Worm (Caenorhabditis elegans) whole organism, young adult: ENCODE measurements around the gene F38B6.2.
A peak's percentile ranks its signal among the peaks of the same experiment; 100 is the strongest.

Source experiments
- B0019.2 ChIP-seq: fragments of 200-800 bp; sonication (Bioruptor generic); conservative IDR thresholded peaks from 2 replicates; pipeline ENCODE4 v1.3.6; 2022; ENCODE audit warnings: missing genetic modification reagents, missing genetic modification characterization, missing compliant biosample characterization
- B0261.1 ChIP-seq: sonication (generic microtip); optimal IDR thresholded peaks from 2 replicates; lab custom pipeline; 2016; ENCODE audit warnings: mild to moderate bottlenecking, missing genetic modification characterization, moderate library complexity, missing compliant biosample characterization
- C06A6.2 ChIP-seq: fragments of 200-800 bp; sonication (Bioruptor generic); conservative IDR thresholded peaks from 2 replicates; pipeline ENCODE4 v1.3.6; 2022; ENCODE audit warnings: missing genetic modification characterization, missing compliant biosample characterization
- F10E7.11 ChIP-seq: sonication (generic microtip); optimal IDR thresholded peaks from 2 replicates; lab custom pipeline; 2017; ENCODE audit warnings: mild to moderate bottlenecking, missing genetic modification characterization, moderate library complexity, missing compliant biosample characterization
- F39B2.1 ChIP-seq: fragments of 200-800 bp; sonication (Bioruptor generic); IDR thresholded peaks from 2 replicates; pipeline ENCODE4 v1.3.6; 2022; ENCODE audit warnings: missing genetic modification reagents, missing genetic modification characterization, missing compliant biosample characterization
- F52B5.7 ChIP-seq: sonication (generic microtip); optimal IDR thresholded peaks from 2 replicates; lab custom pipeline; 2016; ENCODE audit warnings: mild to moderate bottlenecking, missing genetic modification characterization, missing compliant biosample characterization
- F55B11.4 ChIP-seq: sonication (generic microtip); optimal IDR thresholded peaks from 2 replicates; lab custom pipeline; 2016; ENCODE audit warnings: missing compliant biosample characterization, missing genetic modification characterization, borderline replicate concordance; ENCODE audit not compliant: insufficient read depth
- K12H6.12 ChIP-seq: fragments of 200-800 bp; sonication (Bioruptor generic); optimal IDR thresholded peaks from 2 replicates; lab custom pipeline; 2018; ENCODE audit warnings: mild to moderate bottlenecking, missing genetic modification characterization, missing compliant biosample characterization
- T07F8.4 ChIP-seq: sonication (generic microtip); optimal IDR thresholded peaks from 2 replicates; lab custom pipeline; 2016; ENCODE audit warnings: mild to moderate bottlenecking, missing genetic modification characterization, moderate library complexity, missing compliant biosample characterization
- Y53F4B.3 ChIP-seq: fragments of 200-800 bp; sonication (Bioruptor generic); IDR thresholded peaks from 2 replicates; pipeline ENCODE4 v1.3.6; 2022; ENCODE audit warnings: missing genetic modification reagents, missing genetic modification characterization, missing compliant biosample characterization
- Y56A3A.18 ChIP-seq: fragments of 200-800 bp; sonication (Bioruptor generic); IDR thresholded peaks from 2 replicates; pipeline ENCODE4 v1.3.6; 2022; ENCODE audit warnings: missing genetic modification reagents, missing genetic modification characterization, missing compliant biosample characterization
- Y67H2A.10 ChIP-seq: fragments of 200-800 bp; sonication (Bioruptor generic); conservative IDR thresholded peaks from 2 replicates; pipeline ENCODE4 v1.3.6; 2022; ENCODE audit warnings: missing genetic modification reagents, missing genetic modification characterization, missing compliant biosample characterization
- ZK185.1 ChIP-seq: sonication (generic microtip); optimal IDR thresholded peaks from 2 replicates; lab custom pipeline; 2016; ENCODE audit warnings: mild to moderate bottlenecking, missing genetic modification characterization, missing compliant biosample characterization; ENCODE audit not compliant: poor library complexity, severe bottlenecking
- akir-1 ChIP-seq: fragments of 200-800 bp; sonication (Bioruptor generic); optimal IDR thresholded peaks from 2 replicates; lab custom pipeline; 2018; ENCODE audit warnings: mild to moderate bottlenecking, missing genetic modification characterization, moderate library complexity, missing compliant biosample characterization
- aptf-3 ChIP-seq: fragments of 200-800 bp; sonication (Bioruptor generic); IDR thresholded peaks from 2 replicates; pipeline ENCODE4 v1.3.6; 2022; ENCODE audit warnings: missing genetic modification characterization, missing compliant biosample characterization
- atf-7 ChIP-seq: sonication (generic microtip); optimal IDR thresholded peaks from 2 replicates; lab custom pipeline; 2017; ENCODE audit warnings: mild to moderate bottlenecking, missing genetic modification characterization, missing compliant biosample characterization
- attf-3 ChIP-seq: fragments of 200-800 bp; sonication (Bioruptor generic); conservative IDR thresholded peaks from 2 replicates; pipeline ENCODE4 v1.3.6; 2022; ENCODE audit warnings: missing genetic modification reagents, missing genetic modification characterization, missing compliant biosample characterization
- attf-5 ChIP-seq: fragments of 200-800 bp; sonication (Bioruptor generic); optimal IDR thresholded peaks from 2 replicates; lab custom pipeline; 2018; ENCODE audit warnings: mild to moderate bottlenecking, missing genetic modification characterization, missing compliant biosample characterization
- ccch-3 ChIP-seq: fragments of 200-800 bp; sonication (Bioruptor generic); optimal IDR thresholded peaks from 2 replicates; lab custom pipeline; 2018; ENCODE audit warnings: mild to moderate bottlenecking, missing genetic modification characterization, missing compliant biosample characterization
- cebp-2 ChIP-seq: fragments of 200-800 bp; sonication (Bioruptor generic); IDR thresholded peaks from 2 replicates; pipeline ENCODE4 v1.3.6; 2022; ENCODE audit warnings: missing genetic modification characterization, missing compliant biosample characterization
- ceh-27 ChIP-seq: fragments of 200-800 bp; sonication (Bioruptor generic); optimal IDR thresholded peaks from 2 replicates; lab custom pipeline; 2018; ENCODE audit warnings: mild to moderate bottlenecking, missing genetic modification characterization, moderate library complexity, missing compliant biosample characterization
- ceh-79 ChIP-seq: sonication (generic microtip); optimal IDR thresholded peaks from 2 replicates; lab custom pipeline; 2017; ENCODE audit warnings: mild to moderate bottlenecking, missing genetic modification characterization, missing compliant biosample characterization
- chd-7 ChIP-seq: sonication (generic microtip); optimal IDR thresholded peaks from 2 replicates; lab custom pipeline; 2016; ENCODE audit warnings: mild to moderate bottlenecking, missing genetic modification characterization, moderate library complexity, missing compliant biosample characterization
- die-1 ChIP-seq: sonication (generic microtip); optimal IDR thresholded peaks from 2 replicates; lab custom pipeline; 2016; ENCODE audit warnings: missing genotype, mild to moderate bottlenecking, missing genetic modification characterization, missing compliant biosample characterization
- dpff-1 ChIP-seq: sonication (generic microtip); optimal IDR thresholded peaks from 2 replicates; lab custom pipeline; 2017; ENCODE audit warnings: mild to moderate bottlenecking, missing genetic modification characterization, missing compliant biosample characterization
- egl-44 ChIP-seq: fragments of 200-800 bp; sonication (Bioruptor generic); IDR thresholded peaks from 2 replicates; pipeline ENCODE4 v1.3.6; 2022; ENCODE audit warnings: missing genetic modification reagents, missing genetic modification characterization, missing compliant biosample characterization
- ekl-4 ChIP-seq: fragments of 200-800 bp; sonication (Bioruptor generic); IDR thresholded peaks from 2 replicates; pipeline ENCODE4 v1.3.6; 2022; ENCODE audit warnings: missing genetic modification reagents, missing genetic modification characterization, missing compliant biosample characterization
- ets-4 ChIP-seq: fragments of 200-800 bp; sonication (Bioruptor generic); optimal IDR thresholded peaks from 2 replicates; lab custom pipeline; 2018; ENCODE audit warnings: mild to moderate bottlenecking, missing genetic modification characterization, missing compliant biosample characterization
- him-1 ChIP-seq: sonication (generic microtip); optimal IDR thresholded peaks from 2 replicates; lab custom pipeline; 2016; ENCODE audit warnings: missing genotype, missing genetic modification reagents, missing genetic modification characterization, missing compliant biosample characterization
- hlh-26 ChIP-seq: fragments of 200-800 bp; sonication (Bioruptor generic); conservative IDR thresholded peaks from 2 replicates; pipeline ENCODE4 v1.3.6; 2022; ENCODE audit warnings: missing genetic modification reagents, missing genetic modification characterization, missing compliant biosample characterization
- let-526 ChIP-seq: fragments of 200-800 bp; sonication (Bioruptor generic); IDR thresholded peaks from 2 replicates; pipeline ENCODE4 v1.3.6; 2022; ENCODE audit warnings: missing genetic modification reagents, missing genetic modification characterization, missing compliant biosample characterization
- lin-26 ChIP-seq: fragments of 200-800 bp; sonication (Bioruptor generic); IDR thresholded peaks from 2 replicates; pipeline ENCODE4 v1.3.6; 2022; ENCODE audit warnings: missing genetic modification reagents, missing genetic modification characterization, missing compliant biosample characterization
- lin-35 ChIP-seq, 3 experiments: fragments of 150-350 bp in 2 of 3; sonication (generic microtip) in 1 of 3; optimal IDR thresholded peaks; 2 replicates each; lab custom pipeline; 2014 to 2018; ENCODE audit warnings: missing biosample characterization in 3 of 3, missing genetic modification characterization in 3 of 3, missing genetic modification reagents in 3 of 3
- lin-40 ChIP-seq: sonication (generic microtip); optimal IDR thresholded peaks from 2 replicates; lab custom pipeline; 2016; ENCODE audit warnings: missing genetic modification characterization, mild to moderate bottlenecking, missing compliant biosample characterization, missing genotype, missing genetic modification reagents
- lin-54 ChIP-seq: fragments of 200-800 bp; sonication (Bioruptor generic); optimal IDR thresholded peaks from 2 replicates; lab custom pipeline; 2018; ENCODE audit warnings: mild to moderate bottlenecking, missing genetic modification characterization, missing compliant biosample characterization
- madf-10 ChIP-seq: sonication (generic microtip); optimal IDR thresholded peaks from 2 replicates; lab custom pipeline; 2016; ENCODE audit warnings: mild to moderate bottlenecking, missing genetic modification characterization, missing compliant biosample characterization
- madf-6 ChIP-seq: fragments of 200-800 bp; sonication (Bioruptor generic); IDR thresholded peaks from 2 replicates; pipeline ENCODE4 v1.3.6; 2022; ENCODE audit warnings: missing genetic modification reagents, missing genetic modification characterization, missing compliant biosample characterization
- mes-4 ChIP-seq: sonication (generic microtip); optimal IDR thresholded peaks from 2 replicates; lab custom pipeline; 2016; ENCODE audit warnings: missing genotype, missing genetic modification characterization, missing compliant biosample characterization
- nhr-27 ChIP-seq: fragments of 200-800 bp; sonication (Bioruptor generic); optimal IDR thresholded peaks from 2 replicates; lab custom pipeline; 2018; ENCODE audit warnings: mild to moderate bottlenecking, missing genetic modification characterization, moderate library complexity, missing compliant biosample characterization
- nhr-80 ChIP-seq: sonication (generic microtip); optimal IDR thresholded peaks from 2 replicates; lab custom pipeline; 2016; ENCODE audit warnings: missing genetic modification characterization, missing compliant biosample characterization
- rec-8 ChIP-seq, 2 experiments: sonication (generic microtip); optimal IDR thresholded peaks; 2 replicates each; lab custom pipeline; 2016; ENCODE audit warnings: mild to moderate bottlenecking in 2 of 2, missing genetic modification characterization in 2 of 2, missing genetic modification reagents in 2 of 2, missing genotype in 2 of 2, missing biosample characterization in 1 of 2, missing compliant biosample characterization in 1 of 2, moderate library complexity in 1 of 2
- sdz-38 ChIP-seq: sonication (generic microtip); optimal IDR thresholded peaks from 2 replicates; lab custom pipeline; 2016; ENCODE audit warnings: missing genotype, missing genetic modification characterization, missing compliant biosample characterization
- snpc-1.3 ChIP-seq: sonication (generic microtip); optimal IDR thresholded peaks from 2 replicates; lab custom pipeline; 2017; ENCODE audit warnings: missing genetic modification characterization, mild to moderate bottlenecking, missing compliant biosample characterization, antibody characterized with exemption, moderate library complexity, missing genotype, missing genetic modification reagents; ENCODE audit not compliant: insufficient read depth
- tlf-1 ChIP-seq: fragments of 200-800 bp; sonication (Bioruptor generic); optimal IDR thresholded peaks from 2 replicates; lab custom pipeline; 2018; ENCODE audit warnings: mild to moderate bottlenecking, missing genetic modification characterization, missing compliant biosample characterization
- zim-3 ChIP-seq: sonication (generic microtip); optimal IDR thresholded peaks from 2 replicates; lab custom pipeline; 2017; ENCODE audit warnings: mild to moderate bottlenecking, missing genetic modification characterization, moderate library complexity, missing compliant biosample characterization
- ztf-22 ChIP-seq: fragments of 200-800 bp; sonication (Bioruptor generic); optimal IDR thresholded peaks from 2 replicates; lab custom pipeline; 2018; ENCODE audit warnings: mild to moderate bottlenecking, missing genetic modification characterization, moderate library complexity, missing compliant biosample characterization
- ztf-26 ChIP-seq: sonication (generic microtip); optimal IDR thresholded peaks from 2 replicates; lab custom pipeline; 2017; ENCODE audit warnings: missing genetic modification characterization, missing compliant biosample characterization

The F38B6.2 gene

DNA sequence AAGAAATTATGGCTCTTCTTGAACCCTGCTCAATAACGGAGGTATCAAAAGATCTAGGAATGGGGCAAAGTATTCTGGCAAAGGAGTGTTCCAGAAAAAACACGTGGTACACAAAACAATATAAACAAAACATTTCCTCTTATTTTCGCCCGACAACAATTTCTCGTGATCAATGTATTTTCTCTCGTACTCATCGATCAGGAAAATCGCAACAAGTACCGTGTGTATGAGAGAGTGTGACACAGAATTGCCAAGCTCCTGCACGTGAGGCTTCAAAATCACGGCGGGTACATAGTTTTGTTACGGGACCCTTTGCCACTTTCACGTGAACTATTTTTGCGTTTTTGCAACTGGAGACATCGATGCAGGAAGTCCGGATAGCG, 42.6 kb downstream of the F38B6.2 start (continued):
- TF ChIP-seq let-526 (GFP tag; lab: Robert Waterston, UW) = peak; percentile 56; the same call in 1 of the 2 replicates
- no peak for TF ChIP-seq dpff-1 (tag; lab: Kevin White, UChicago)
- no peak for TF ChIP-seq Y56A3A.18 (GFP tag; lab: Robert Waterston, UW)
- TF ChIP-seq, all 124 proteins: peak for 5

DNA sequence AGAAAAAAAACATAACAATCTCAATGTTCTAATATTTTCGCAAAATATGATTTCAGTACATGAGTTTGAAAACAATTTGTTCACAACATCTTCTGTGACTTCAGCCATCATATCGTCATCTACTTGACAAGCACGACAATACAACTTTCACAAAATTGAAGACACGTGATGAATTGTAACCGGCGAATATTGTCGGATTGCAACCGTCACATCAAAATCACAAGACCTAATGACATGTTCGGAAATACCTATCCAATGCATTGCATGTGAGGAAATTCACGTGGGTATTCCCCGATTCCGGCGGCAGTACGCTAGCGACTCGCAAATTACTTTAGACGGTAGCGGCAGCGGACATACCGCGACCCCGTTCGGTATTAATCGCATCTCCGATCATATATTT, 43.2 kb downstream of the F38B6.2 start:
- TF ChIP-seq ceh-27 (GFP tag; lab: Kevin White, UChicago) (peak; percentile 26), tlf-1 (no peak), zim-3 (tag; lab: Kevin White, UChicago) (no peak), lin-26 (GFP tag; lab: Robert Waterston, UW) (peak; percentile 45; the same call in 1 of the 2 replicates), ceh-79 (tag; lab: Kevin White, UChicago) (no peak), ccch-3 (GFP tag; lab: Kevin White, UChicago) (no peak), F52B5.7 (no peak), aptf-3 (no peak), Y53F4B.3 (GFP tag; lab: Robert Waterston, UW) (no peak), F10E7.11 (tag; lab: Kevin White, UChicago) (no peak), Y56A3A.18 (GFP tag; lab: Robert Waterston, UW) (no peak), B0261.1 (no peak), let-526 (GFP tag; lab: Robert Waterston, UW) (0 out of 2 replicates have a peak, but pooled peaks have one; percentile 4), attf-5 (no peak), ztf-26 (no peak), snpc-1.3 (tag; lab: Kevin White, UChicago) (no peak), Y67H2A.10 (GFP tag; lab: Robert Waterston, UW) (no peak), ekl-4 (GFP tag; lab: Robert Waterston, UW) (peak; percentile 16; the same call in 1 of the 2 replicates), madf-6 (GFP tag; lab: Robert Waterston, UW) (no peak), atf-7 (tag; lab: Kevin White, UChicago) (peak; percentile 22), die-1 (tag; lab: Kevin White, UChicago) (no peak), B0019.2 (GFP tag; lab: Robert Waterston, UW) (no peak), ZK185.1 (peak; percentile 28), C06A6.2 (GFP tag; lab: Robert Waterston, UW) (peak; percentile 67), ztf-22 (GFP tag; lab: Kevin White, UChicago) (no peak), lin-40 (tag; lab: Kevin White, UChicago) (no peak), F55B11.4 (tag; lab: Kevin White, UChicago) (no peak), lin-54 (no peak), F39B2.1 (no peak), sdz-38 (no peak), cebp-2 (GFP tag; lab: Robert Waterston, UW) (no peak), chd-7 (tag; lab: Kevin White, UChicago) (no peak), mes-4 (tag; lab: Kevin White, UChicago) (no peak), nhr-80 (no peak), rec-8 (tag; optimal IDR thresholded peaks at IDR 0.05; lab: Kevin White, UChicago) (no peak), egl-44 (no peak), T07F8.4 (tag; lab: Kevin White, UChicago) (no peak), hlh-26 (GFP tag; lab: Robert Waterston, UW) (no peak), ets-4 (GFP tag; lab: Kevin White, UChicago) (no peak), nhr-27 (tag; lab: Kevin White, UChicago) (no peak), madf-10 (tag; lab: Kevin White, UChicago) (no peak), K12H6.12 (tag; lab: Kevin White, UChicago) (no peak), akir-1 (no peak), attf-3 (GFP tag; lab: Robert Waterston, UW) (no peak), lin-35 (GFP tag; optimal IDR thresholded peaks at IDR 0.05; lab: Kevin White, UChicago) (no peak), him-1 (tag; lab: Kevin White, UChicago) (no peak)
